Worm (Caenorhabditis elegans) whole organism, L4/young adult: ENCODE data around the gene T19B10.2.

ENCODE experiments used
- W03F9.2 ChIP-seq: fragments of 150-350 bp; optimal IDR thresholded peaks from 2 replicates; lab custom pipeline; 2014; ENCODE audit warnings: missing biosample characterization, missing genetic modification characterization
- dao-5 ChIP-seq: sonication (generic microtip); optimal IDR thresholded peaks from 2 replicates; lab custom pipeline; 2016; ENCODE audit warnings: missing genotype, missing genetic modification characterization, moderate library complexity, missing compliant biosample characterization
- him-1 ChIP-seq: sonication (generic microtip); optimal IDR thresholded peaks from 2 replicates; lab custom pipeline; 2016; ENCODE audit warnings: missing genotype, missing genetic modification reagents, missing genetic modification characterization, missing compliant biosample characterization

Gene T19B10.2

DNA sequence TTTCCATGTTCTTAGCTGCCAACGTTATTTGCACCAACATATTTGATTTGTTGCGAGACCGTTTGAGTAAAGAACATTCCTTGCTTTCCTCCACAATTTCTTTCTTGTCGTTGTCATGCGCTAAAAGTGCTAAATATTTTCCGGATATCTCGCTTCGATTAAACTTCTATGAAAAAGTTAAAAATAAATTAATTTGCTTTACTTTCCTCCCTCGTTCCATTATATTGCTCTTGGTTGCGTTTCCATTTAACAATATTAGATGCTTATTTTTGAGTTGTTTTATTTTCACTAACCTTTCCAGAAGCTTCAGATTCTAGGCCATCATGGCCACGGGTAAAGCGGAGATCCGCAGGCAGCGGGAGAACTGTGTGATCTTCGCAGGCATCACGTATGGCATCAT is 20.5 kb downstream of the T19B10.2 start, which contains the start of gene pgap-1:
Gene pgap-1, plus strand, starts transcription at position 301 of the 400 bp plus-strand sequence.
- no peak for TF ChIP-seq him-1
- TF ChIP-seq W03F9.2 (tag; lab: Kevin White, UChicago), result no peak
- no peak for TF ChIP-seq dao-5

ce11 chrV:11244539-11244938 is 23.4 kb downstream of the T19B10.2 start, which contains the start of gene mxl-1:
mxl-1 (plus strand) TSS chrV:11244839.
- no peak for TF ChIP-seq W03F9.2 (tag; lab: Kevin White, UChicago)
- TF ChIP-seq him-1, result no peak
- no peak for TF ChIP-seq dao-5

DNA sequence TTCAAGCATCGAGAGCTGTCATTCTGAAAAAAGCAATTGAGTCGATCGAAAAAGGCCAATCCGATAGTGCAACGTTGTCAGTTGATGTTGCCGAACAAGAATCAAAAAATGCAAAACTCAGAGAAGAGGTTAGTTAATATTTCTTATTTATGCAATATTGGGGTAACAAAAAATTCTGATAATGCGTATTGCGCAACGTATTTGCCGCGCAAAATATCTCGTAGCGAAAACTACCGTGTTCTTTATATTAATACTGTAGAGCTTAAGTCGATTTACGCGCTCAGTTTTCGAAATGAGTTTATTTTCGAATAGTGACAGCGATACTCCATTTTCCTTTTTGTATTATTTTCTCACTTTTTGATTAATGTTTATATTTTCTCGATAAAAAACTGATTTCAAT is 23.9 kb downstream of the T19B10.2 start:
- TF ChIP-seq him-1, result no peak
- no peak for TF ChIP-seq W03F9.2 (tag; lab: Kevin White, UChicago)
- no peak for TF ChIP-seq dao-5

DNA sequence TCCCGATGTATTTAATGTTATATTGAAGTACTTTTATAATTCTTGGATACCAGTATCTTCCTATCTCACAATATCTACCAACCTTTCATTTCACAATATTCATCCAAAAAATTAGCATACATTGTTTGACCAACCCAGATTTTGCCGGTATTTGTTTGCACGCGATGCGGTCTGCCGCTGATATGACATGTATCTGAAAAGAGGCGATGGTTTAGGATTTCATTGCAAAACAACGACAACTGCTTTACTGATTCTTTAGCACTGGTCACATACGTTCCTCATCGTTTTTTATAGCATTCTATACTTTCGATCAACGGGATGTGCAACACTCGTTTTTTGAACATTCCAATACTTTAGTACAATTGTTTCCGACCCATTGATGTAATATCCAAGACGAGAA is 26.7 kb downstream of the T19B10.2 start, which contains the start of gene mam-4:
Gene mam-4, plus strand, starts transcription at position 301 of the 400 bp plus-strand sequence.
- no peak for TF ChIP-seq him-1
- TF ChIP-seq dao-5, result no peak

DNA sequence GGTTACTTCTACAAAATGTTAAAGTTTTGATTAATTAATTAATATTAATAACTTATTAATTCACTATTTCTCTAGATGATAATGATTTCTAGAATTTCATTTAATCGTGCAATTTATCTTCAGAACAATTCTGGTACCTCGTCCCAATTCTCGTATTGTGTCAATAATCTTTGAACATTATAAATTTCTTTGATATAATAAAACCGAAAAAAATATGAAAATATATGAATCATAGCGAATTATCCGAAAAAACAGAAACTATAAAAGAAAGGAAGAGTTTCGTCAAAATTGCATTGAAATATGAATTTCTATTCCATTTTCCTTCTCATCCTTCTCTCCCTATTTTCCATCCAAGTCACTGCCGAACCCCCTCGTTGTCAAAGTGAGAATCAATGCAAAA is 29.6 kb downstream of the T19B10.2 start, which contains the start of gene T19B10.12:
Gene T19B10.12, plus strand, starts transcription at position 301 of the 400 bp plus-strand sequence.
- TF ChIP-seq him-1 (no peak), W03F9.2 (tag; lab: Kevin White, UChicago) (no peak), dao-5 (no peak)

- TF ChIP-seq dao-5 (no peak), W03F9.2 (tag; lab: Kevin White, UChicago) (no peak), him-1 (no peak)
Observed at ce11 chrV:11251798-11252197, 30.7 kb downstream of the T19B10.2 start.

DNA sequence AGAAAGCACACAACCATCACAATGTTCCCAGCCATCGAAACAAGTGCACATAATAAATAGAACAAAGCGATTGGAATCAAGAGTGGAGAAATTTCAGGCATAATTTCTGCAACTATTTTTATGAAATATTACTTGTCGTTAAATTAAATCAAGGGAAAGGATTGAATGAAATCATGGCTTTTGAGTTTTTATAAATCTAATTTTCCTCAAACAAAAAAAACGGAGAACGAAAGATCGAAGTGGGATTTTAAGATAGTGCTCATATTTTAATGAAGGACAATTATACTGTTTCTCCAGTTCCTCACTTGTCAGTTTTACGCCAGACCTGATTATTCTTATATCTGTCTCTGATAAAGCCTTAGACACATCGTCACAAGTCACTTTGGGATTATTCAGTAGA is 31.3 kb downstream of the T19B10.2 start, which contains the start of gene srsx-33:
Gene srsx-33, minus strand, starts transcription at position 101 of the 400 bp plus-strand sequence.
- TF ChIP-seq dao-5 (no peak), W03F9.2 (tag; lab: Kevin White, UChicago) (no peak), him-1 (no peak)

- no peak for TF ChIP-seq him-1
- TF ChIP-seq W03F9.2 (tag; lab: Kevin White, UChicago), result no peak
- TF ChIP-seq dao-5, result no peak
Observed at ce11 chrV:11254980-11255379, 33.9 kb downstream of the T19B10.2 start, which contains the start of gene srsx-31. srsx-31 (minus strand) TSS chrV:11255080.

ce11 chrV:11258896-11259295 is 37.8 kb downstream of the T19B10.2 start, which contains the start of gene lgc-36:
lgc-36 (minus strand) TSS chrV:11258996.
- TF ChIP-seq dao-5, result no peak
- no peak for TF ChIP-seq W03F9.2 (tag; lab: Kevin White, UChicago)
- TF ChIP-seq him-1, result no peak

DNA sequence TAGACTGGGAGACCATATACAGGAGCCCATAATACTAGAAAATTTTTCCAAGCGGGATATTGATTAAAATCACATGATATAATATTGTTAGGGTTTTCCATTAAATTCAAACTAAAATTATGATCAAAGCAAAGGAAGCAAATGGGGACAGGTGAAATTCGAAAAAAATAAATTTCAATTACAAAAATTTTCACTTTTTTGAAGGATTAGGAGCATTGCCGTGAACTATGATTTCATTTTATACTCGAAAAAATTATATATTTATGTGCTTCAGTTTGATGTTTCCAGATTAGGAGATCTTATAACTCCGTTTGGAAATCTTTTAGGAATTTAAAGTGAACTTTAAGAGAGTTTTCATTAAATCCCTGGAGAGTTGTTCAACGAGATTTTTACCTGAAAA is 39.5 kb downstream of the T19B10.2 start, which contains the start of gene F07B10.7:
Gene F07B10.7, minus strand, starts transcription at position 101 of the 400 bp plus-strand sequence.
- TF ChIP-seq W03F9.2 (tag; lab: Kevin White, UChicago) (no peak), dao-5 (no peak), him-1 (no peak)

DNA sequence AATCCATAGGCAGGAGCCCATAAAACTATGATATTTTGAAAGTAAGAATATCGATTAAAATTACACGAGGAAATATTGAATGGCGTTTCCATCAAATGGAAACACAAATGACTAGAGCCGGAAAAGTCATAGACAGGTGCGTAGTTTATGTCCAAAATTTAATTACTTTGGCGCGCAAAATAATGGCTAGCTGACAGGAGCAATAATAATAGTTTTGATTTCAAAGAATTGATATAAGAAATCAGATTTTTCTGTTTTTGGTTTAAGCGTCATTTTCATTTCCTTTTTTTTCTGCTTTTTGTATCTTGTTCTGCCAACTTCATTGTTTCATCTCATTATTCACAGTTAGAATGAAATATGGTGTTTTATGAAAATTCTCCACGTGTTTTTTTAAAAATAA is 41.9 kb downstream of the T19B10.2 start, which contains the start of gene F07B10.4:
Gene F07B10.4, minus strand, starts transcription at position 101 of the 400 bp plus-strand sequence.
- TF ChIP-seq W03F9.2 (tag; lab: Kevin White, UChicago), result no peak
- TF ChIP-seq dao-5, result no peak

- TF ChIP-seq him-1 (no peak), dao-5 (no peak), W03F9.2 (tag; lab: Kevin White, UChicago) (no peak)
Observed at ce11 chrV:11265482-11265881, 44.4 kb downstream of the T19B10.2 start, which contains the start of gene cln-3.1. cln-3.1 (minus strand) TSS chrV:11265652.

DNA sequence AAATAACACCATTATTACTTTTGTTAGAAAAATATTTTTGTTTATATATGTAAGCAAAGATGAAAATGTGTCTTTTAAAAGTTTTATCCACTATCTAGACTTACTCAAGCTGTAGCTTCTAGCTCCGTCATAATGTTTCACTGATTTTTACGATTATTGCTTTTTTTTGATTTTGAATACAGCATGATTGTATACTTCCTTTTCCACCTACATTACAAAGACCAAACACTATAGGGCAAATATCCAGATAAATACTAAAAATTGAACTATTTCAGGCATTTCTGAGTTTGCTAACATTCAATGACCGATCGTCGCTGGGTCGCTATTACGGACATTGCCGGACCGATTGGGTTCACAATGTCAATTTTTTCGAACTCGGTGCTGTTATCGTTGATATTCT is 45.6 kb downstream of the T19B10.2 start, which contains the start of gene str-116:
Gene str-116, plus strand, starts transcription at position 301 of the 400 bp plus-strand sequence.
- no peak for TF ChIP-seq W03F9.2 (tag; lab: Kevin White, UChicago)
- TF ChIP-seq dao-5, result no peak
- TF ChIP-seq him-1, result no peak

- TF ChIP-seq him-1 (no peak), W03F9.2 (tag; lab: Kevin White, UChicago) (no peak), dao-5 (no peak)
Observed at ce11 chrV:11268791-11269190, 47.7 kb downstream of the T19B10.2 start, which contains the start of gene str-115. str-115 (plus strand) TSS chrV:11269091.

DNA sequence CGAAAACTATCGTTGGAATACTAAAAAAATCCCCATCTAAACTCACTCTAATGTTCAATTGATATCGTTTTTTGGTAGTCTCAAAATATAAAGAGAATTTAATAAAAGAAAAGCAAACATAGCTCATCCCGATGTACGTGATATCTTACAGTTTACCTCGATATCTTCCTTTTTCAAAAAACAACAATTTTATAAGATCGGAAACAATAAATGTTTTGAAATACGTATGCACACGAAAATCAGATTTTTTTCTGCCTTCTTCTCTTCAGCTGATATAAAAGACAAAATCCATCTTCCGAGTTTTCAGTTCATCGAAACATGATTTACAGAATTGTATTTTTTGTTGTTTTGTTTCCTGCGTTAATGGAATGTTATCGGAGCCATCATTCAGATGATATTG is 49.9 kb downstream of the T19B10.2 start, which contains the start of gene clec-222:
Gene clec-222, plus strand, starts transcription at position 301 of the 400 bp plus-strand sequence.
- TF ChIP-seq dao-5 (no peak), W03F9.2 (tag; lab: Kevin White, UChicago) (no peak), him-1 (no peak)
